Worm (Caenorhabditis elegans) whole organism, L1 larva: ENCODE results near the gene nhr-142.

Experiments used
- F16B12.6 ChIP-seq: fragments of 150-350 bp; optimal IDR thresholded peaks from 2 replicates; lab custom pipeline; 2014; ENCODE audit warnings: missing biosample characterization, missing genetic modification characterization
- Y116A8C.19 ChIP-seq: sonication (generic microtip); optimal IDR thresholded peaks from 2 replicates; lab custom pipeline; 2016; ENCODE audit warnings: missing compliant biosample characterization, missing genetic modification characterization, borderline replicate concordance
- aha-1 ChIP-seq: fragments of 150-350 bp; optimal IDR thresholded peaks from 2 replicates; lab custom pipeline; 2014; ENCODE audit warnings: missing biosample characterization, missing genetic modification characterization
- alr-1 ChIP-seq: fragments of 200-800 bp; sonication (Bioruptor generic); optimal IDR thresholded peaks from 2 replicates; lab custom pipeline; 2018; ENCODE audit warnings: borderline replicate concordance, mild to moderate bottlenecking, missing genetic modification characterization, missing compliant biosample characterization
- blmp-1 ChIP-seq: fragments of 150-350 bp; optimal IDR thresholded peaks from 2 replicates; lab custom pipeline; 2014; ENCODE audit warnings: missing biosample characterization, missing genetic modification characterization
- ceh-63 ChIP-seq: fragments of 200-800 bp; sonication (Bioruptor generic); optimal IDR thresholded peaks from 2 replicates; lab custom pipeline; 2018; ENCODE audit warnings: mild to moderate bottlenecking, missing genetic modification characterization, missing compliant biosample characterization
- ceh-82 ChIP-seq, 3 experiments: fragments of 150-350 bp in 1 of 3; sonication (generic microtip) in 2 of 3; optimal IDR thresholded peaks; 2 replicates each; lab custom pipeline; 2014 to 2017; ENCODE audit warnings: missing biosample characterization in 3 of 3, missing genetic modification characterization in 3 of 3
- ceh-88 ChIP-seq: fragments of 200-800 bp; sonication (Bioruptor generic); IDR thresholded peaks from 2 replicates; pipeline ENCODE4 v1.3.6; 2022; ENCODE audit warnings: missing genetic modification characterization, missing compliant biosample characterization
- ceh-90 ChIP-seq: sonication (generic microtip); optimal IDR thresholded peaks from 2 replicates; lab custom pipeline; 2016; ENCODE audit warnings: missing genetic modification characterization, missing compliant biosample characterization
- dpl-1 ChIP-seq, 3 experiments: fragments of 150-350 bp in 2 of 3; sonication (generic microtip) in 1 of 3; optimal IDR thresholded peaks; 2 replicates each; lab custom pipeline; 2014 to 2017; ENCODE audit warnings: missing biosample characterization in 3 of 3, missing genetic modification characterization in 3 of 3, missing genetic modification reagents in 3 of 3
- dsc-1 ChIP-seq: sonication (generic microtip); optimal IDR thresholded peaks from 2 replicates; lab custom pipeline; 2016; ENCODE audit warnings: mild to moderate bottlenecking, missing genetic modification characterization, missing compliant biosample characterization
- efl-1 ChIP-seq, 4 experiments: fragments of 150-350 bp; optimal IDR thresholded peaks in 3 of 4; peaks in 1 of 4; 1 replicate in 1 of 4; 2 replicates in 3 of 4; lab custom pipeline; 2014; ENCODE audit warnings: missing biosample characterization in 2 of 4, missing genetic modification characterization in 2 of 4, missing genetic modification reagents in 2 of 4
- elt-2 ChIP-seq: sonication (generic microtip); optimal IDR thresholded peaks from 2 replicates; lab custom pipeline; 2016; ENCODE audit warnings: missing genetic modification characterization, mild to moderate bottlenecking, inconsistent platforms, missing compliant biosample characterization, missing genetic modification reagents
- elt-3 ChIP-seq, 6 experiments: fragments of 150-350 bp in 1 of 6; sonication (generic microtip); optimal IDR thresholded peaks; 2 replicates each; lab custom pipeline; 2017 to 2018; ENCODE audit warnings: missing biosample characterization in 6 of 6, missing genetic modification characterization in 6 of 6, inconsistent platforms in 1 of 6
- fkh-4 ChIP-seq: sonication (generic microtip); optimal IDR thresholded peaks from 2 replicates; lab custom pipeline; 2016; ENCODE audit warnings: missing compliant biosample characterization, missing genetic modification characterization, borderline replicate concordance
- fos-1 ChIP-seq: fragments of 150-350 bp; optimal IDR thresholded peaks from 2 replicates; lab custom pipeline; 2014; ENCODE audit warnings: missing biosample characterization, missing genetic modification characterization
- grh-1 ChIP-seq: fragments of 200-800 bp; sonication (Bioruptor generic); IDR thresholded peaks from 2 replicates; pipeline ENCODE4 v1.3.6; 2022; ENCODE audit warnings: missing genetic modification reagents, missing genetic modification characterization, missing compliant biosample characterization
- isw-1 ChIP-seq: fragments of 200-800 bp; sonication (Bioruptor generic); IDR thresholded peaks from 2 replicates; pipeline ENCODE4 v1.3.6; 2022; ENCODE audit warnings: missing genetic modification characterization, missing compliant biosample characterization
- lin-14 ChIP-seq: fragments of 200-800 bp; sonication (Bioruptor generic); optimal IDR thresholded peaks from 2 replicates; lab custom pipeline; 2018; ENCODE audit warnings: mild to moderate bottlenecking, missing genetic modification characterization, moderate library complexity, missing compliant biosample characterization
- lin-15B ChIP-seq: fragments of 150-350 bp; sonication (generic microtip); optimal IDR thresholded peaks from 3 replicates; lab custom pipeline; 2014; ENCODE audit warnings: missing biosample characterization, missing genetic modification characterization
- lin-35 ChIP-seq, 2 experiments: fragments of 150-350 bp; optimal IDR thresholded peaks; 2 replicates each; lab custom pipeline; 2014; ENCODE audit warnings: missing biosample characterization in 2 of 2, missing genetic modification characterization in 2 of 2, missing genetic modification reagents in 2 of 2
- lsy-2 ChIP-seq, 2 experiments: fragments of 150-350 bp; optimal IDR thresholded peaks; 2 replicates each; lab custom pipeline; 2014; ENCODE audit warnings: missing biosample characterization in 2 of 2, missing genetic modification characterization in 2 of 2
- mef-2 ChIP-seq: fragments of 150-350 bp; optimal IDR thresholded peaks from 2 replicates; lab custom pipeline; 2014; ENCODE audit warnings: missing biosample characterization, missing genetic modification characterization
- mep-1 ChIP-seq: fragments of 150-350 bp; optimal IDR thresholded peaks from 2 replicates; lab custom pipeline; 2014; ENCODE audit warnings: missing biosample characterization, missing genetic modification characterization
- nhr-19 ChIP-seq: fragments of 200-800 bp; sonication (Bioruptor generic); conservative IDR thresholded peaks from 2 replicates; pipeline ENCODE4 v1.3.6; 2022; ENCODE audit warnings: missing genetic modification characterization, missing compliant biosample characterization
- nhr-20 ChIP-seq: sonication (generic microtip); optimal IDR thresholded peaks from 2 replicates; lab custom pipeline; 2016; ENCODE audit warnings: mild to moderate bottlenecking, missing genetic modification characterization, missing compliant biosample characterization
- nhr-237 ChIP-seq: fragments of 150-350 bp; optimal IDR thresholded peaks from 2 replicates; lab custom pipeline; 2014; ENCODE audit warnings: missing biosample characterization, missing genetic modification characterization
- nhr-71 ChIP-seq: sonication (generic microtip); optimal IDR thresholded peaks from 2 replicates; lab custom pipeline; 2016; ENCODE audit warnings: mild to moderate bottlenecking, missing genetic modification characterization, moderate library complexity, missing compliant biosample characterization
- nhr-84 ChIP-seq: sonication (generic microtip); optimal IDR thresholded peaks from 2 replicates; lab custom pipeline; 2017; ENCODE audit warnings: missing biosample characterization, missing genetic modification characterization
- nhr-85 ChIP-seq: sonication (generic microtip); peaks from one replicate; lab custom pipeline; 2016; ENCODE audit warnings: missing genetic modification characterization, inconsistent platforms, missing compliant biosample characterization
- nhr-90 ChIP-seq: sonication (generic microtip); optimal IDR thresholded peaks from 2 replicates; lab custom pipeline; 2016; ENCODE audit warnings: mild to moderate bottlenecking, missing genetic modification characterization, missing compliant biosample characterization; ENCODE audit not compliant: poor library complexity
- pqm-1 ChIP-seq: sonication (generic microtip); optimal IDR thresholded peaks from 3 replicates; lab custom pipeline; 2017; ENCODE audit warnings: missing biosample characterization, missing genetic modification characterization
- snu-23 ChIP-seq: sonication (generic microtip); optimal IDR thresholded peaks from 2 replicates; lab custom pipeline; 2016; ENCODE audit warnings: missing genetic modification characterization, missing compliant biosample characterization
- sptf-1 ChIP-seq: fragments of 150-350 bp; optimal IDR thresholded peaks from 2 replicates; lab custom pipeline; 2014; ENCODE audit warnings: missing biosample characterization, missing genetic modification characterization
- swsn-7 ChIP-seq: sonication (generic microtip); optimal IDR thresholded peaks from 2 replicates; lab custom pipeline; 2016; ENCODE audit warnings: missing genetic modification characterization, missing compliant biosample characterization
- tbx-2 ChIP-seq: sonication (generic microtip); optimal IDR thresholded peaks from 2 replicates; lab custom pipeline; 2016; ENCODE audit warnings: missing genetic modification characterization, missing compliant biosample characterization
- xbp-1 ChIP-seq: sonication (generic microtip); optimal IDR thresholded peaks from 2 replicates; lab custom pipeline; 2016; ENCODE audit warnings: missing genetic modification characterization, missing compliant biosample characterization
- zip-4 ChIP-seq: fragments of 200-800 bp; sonication (Bioruptor generic); optimal IDR thresholded peaks from 2 replicates; lab custom pipeline; 2018; ENCODE audit warnings: mild to moderate bottlenecking, missing genetic modification characterization, moderate library complexity, missing compliant biosample characterization
- ztf-11 ChIP-seq, 2 experiments: sonication (generic microtip); optimal IDR thresholded peaks; 2 replicates each; lab custom pipeline; 2016 to 2017; ENCODE audit warnings: missing genetic modification characterization in 2 of 2, missing biosample characterization in 1 of 2, missing compliant biosample characterization in 1 of 2

Gene nhr-142

ce11 chrV:5831253-5831652 is 40.9 kb upstream of the nhr-142 start:
- TF ChIP-seq pqm-1 (tag; lab: Kevin White, UChicago) = no peak
- no peak for TF ChIP-seq efl-1 (optimal IDR thresholded peaks at IDR 0.05; lab: Kevin White, UChicago)
- TF ChIP-seq efl-1 (GFP tag; optimal IDR thresholded peaks at IDR 0.05 in 1 of 2; lab: Kevin White, UChicago) = peak in 1 of 2 experiments; percentile 80

ce11 chrV:5826592-5826991 is 36.2 kb upstream of the nhr-142 start, which contains the start of gene let-418:
Gene let-418 (plus strand): TSS chrV:5826833.
- TF ChIP-seq nhr-20 (tag; lab: Kevin White, UChicago) (no peak), lin-35 (GFP tag; optimal IDR thresholded peaks at IDR 0.05; lab: Kevin White, UChicago) (peak in 1 of 2 experiments; percentile 11), F16B12.6 (tag; lab: Kevin White, UChicago) (peak; percentile 74), dsc-1 (tag; lab: Kevin White, UChicago) (no peak), dpl-1 (GFP tag; optimal IDR thresholded peaks at IDR 0.05; lab: Kevin White, UChicago) (peak in 2 of 3 experiments; percentile 3 to 38), lsy-2 (tag; optimal IDR thresholded peaks at IDR 0.05; lab: Kevin White, UChicago) (peak in 1 of 2 experiments; percentile 16), swsn-7 (tag; lab: Kevin White, UChicago) (no peak), mef-2 (no peak), efl-1 (optimal IDR thresholded peaks at IDR 0.05; lab: Kevin White, UChicago) (peak in 1 of 2 experiments; percentile 2), efl-1 (GFP tag; optimal IDR thresholded peaks at IDR 0.05 in 1 of 2; lab: Kevin White, UChicago) (peak; percentile 44 to 92), tbx-2 (tag; lab: Kevin White, UChicago) (peak; percentile 14)

- TF ChIP-seq aha-1 (tag; lab: Kevin White, UChicago) = no peak
- TF ChIP-seq ceh-88 (GFP tag; lab: Robert Waterston, UW) = no peak
- no peak for TF ChIP-seq nhr-237 (tag; lab: Kevin White, UChicago)
- no peak for TF ChIP-seq fkh-4 (tag; lab: Kevin White, UChicago)
- peak; percentile 6 to 24 for TF ChIP-seq efl-1 (optimal IDR thresholded peaks at IDR 0.05; lab: Kevin White, UChicago)
- no peak for TF ChIP-seq efl-1 (GFP tag; optimal IDR thresholded peaks at IDR 0.05 in 1 of 2; lab: Kevin White, UChicago)
- no peak for TF ChIP-seq ztf-11 (tag; optimal IDR thresholded peaks at IDR 0.05; lab: Kevin White, UChicago)
- no peak for TF ChIP-seq ceh-63 (GFP tag; lab: Kevin White, UChicago)
Observed at ce11 chrV:5825478-5825877, 35.1 kb upstream of the nhr-142 start.

- TF ChIP-seq elt-2 (peak; percentile 10), zip-4 (GFP tag; lab: Kevin White, UChicago) (no peak), nhr-19 (GFP tag; lab: Robert Waterston, UW) (0 out of 2 replicates have a peak, but pooled peaks have one; percentile 19), nhr-84 (tag; lab: Kevin White, UChicago) (no peak), nhr-20 (tag; lab: Kevin White, UChicago) (peak; percentile 81), ceh-88 (GFP tag; lab: Robert Waterston, UW) (no peak; the same call in 1 of the 2 replicates), tbx-2 (tag; lab: Kevin White, UChicago) (peak; percentile 44), isw-1 (GFP tag; lab: Robert Waterston, UW) (no peak), sptf-1 (tag; lab: Kevin White, UChicago) (no peak), efl-1 (optimal IDR thresholded peaks at IDR 0.05; lab: Kevin White, UChicago) (no peak), efl-1 (GFP tag; optimal IDR thresholded peaks at IDR 0.05 in 1 of 2; lab: Kevin White, UChicago) (no peak), fos-1 (no peak), lin-35 (GFP tag; optimal IDR thresholded peaks at IDR 0.05; lab: Kevin White, UChicago) (peak in 1 of 2 experiments; percentile 11), nhr-237 (tag; lab: Kevin White, UChicago) (no peak), xbp-1 (tag; lab: Kevin White, UChicago) (no peak), lin-15B (no peak), nhr-85 (tag; lab: Kevin White, UChicago) (peak; percentile 86), ceh-82 (tag; optimal IDR thresholded peaks at IDR 0.05; lab: Kevin White, UChicago) (no peak), alr-1 (no peak), mep-1 (no peak), Y116A8C.19 (tag; lab: Kevin White, UChicago) (no peak), snu-23 (GFP tag; lab: Kevin White, UChicago) (peak; percentile 32), nhr-90 (tag; lab: Kevin White, UChicago) (peak; percentile 21), lin-14 (GFP tag; lab: Kevin White, UChicago) (peak; percentile 70), ceh-90 (tag; lab: Kevin White, UChicago) (no peak), lsy-2 (tag; optimal IDR thresholded peaks at IDR 0.05; lab: Kevin White, UChicago) (no peak), nhr-71 (tag; lab: Kevin White, UChicago) (peak; percentile 71), grh-1 (GFP tag; lab: Robert Waterston, UW) (no peak), elt-3 (tag; optimal IDR thresholded peaks at IDR 0.05; lab: Kevin White, UChicago) (peak in 4 of 6 experiments; percentile 60 to 92 (median 87)), blmp-1 (peak; percentile 98)
Observed at ce11 chrV:5822968-5823367, 32.6 kb upstream of the nhr-142 start.
